Worm (Caenorhabditis elegans) whole organism, mixed stage, embryonic: Measurements from ENCODE around the gene acs-20.

Source experiments
- M03D4.4 ChIP-seq: sonication (generic microtip); optimal IDR thresholded peaks from 2 replicates; lab custom pipeline; 2017; ENCODE audit warnings: mild to moderate bottlenecking, missing genetic modification characterization, missing compliant biosample characterization
- bed-3 ChIP-seq: fragments of 200-800 bp; sonication (Bioruptor generic); optimal IDR thresholded peaks from 3 replicates; lab custom pipeline; 2018; ENCODE audit warnings: mild to moderate bottlenecking, missing genetic modification characterization, moderate library complexity, missing compliant biosample characterization
- blmp-1 ChIP-seq: fragments of 150-350 bp; optimal IDR thresholded peaks from 2 replicates; lab custom pipeline; 2014; ENCODE audit warnings: missing biosample characterization, missing genetic modification characterization
- ceh-39 ChIP-seq: fragments of 150-350 bp; optimal IDR thresholded peaks from 2 replicates; lab custom pipeline; 2014; ENCODE audit warnings: missing biosample characterization, missing genetic modification characterization
- ceh-43 ChIP-seq: fragments of 200-800 bp; sonication (Bioruptor generic); optimal IDR thresholded peaks from 2 replicates; lab custom pipeline; 2018; ENCODE audit warnings: mild to moderate bottlenecking, missing genetic modification characterization, moderate library complexity, missing compliant biosample characterization
- ceh-83 ChIP-seq: fragments of 200-800 bp; sonication (Bioruptor generic); optimal IDR thresholded peaks from 2 replicates; lab custom pipeline; 2018; ENCODE audit warnings: mild to moderate bottlenecking, missing genetic modification characterization, missing compliant biosample characterization
- ces-1 ChIP-seq: fragments of 150-350 bp; optimal IDR thresholded peaks from 2 replicates; lab custom pipeline; 2014; ENCODE audit warnings: missing biosample characterization, missing genetic modification reagents, missing genetic modification characterization
- cnd-1 ChIP-seq: fragments of 200-800 bp; sonication (Bioruptor generic); optimal IDR thresholded peaks from 2 replicates; lab custom pipeline; 2018; ENCODE audit warnings: mild to moderate bottlenecking, missing genetic modification characterization, missing compliant biosample characterization
- drap-1 ChIP-seq: fragments of 200-800 bp; sonication (Bioruptor generic); optimal IDR thresholded peaks from 3 replicates; lab custom pipeline; 2018; ENCODE audit warnings: mild to moderate bottlenecking, missing genetic modification characterization, missing compliant biosample characterization
- elt-1 ChIP-seq: sonication (generic microtip); optimal IDR thresholded peaks from 2 replicates; lab custom pipeline; 2017; ENCODE audit warnings: missing genetic modification characterization, mild to moderate bottlenecking, missing compliant biosample characterization, antibody characterized with exemption, moderate library complexity, borderline replicate concordance; ENCODE audit not compliant: insufficient read depth
- elt-3 ChIP-seq: fragments of 150-350 bp; optimal IDR thresholded peaks from 2 replicates; lab custom pipeline; 2014; ENCODE audit warnings: missing biosample characterization, missing genetic modification characterization
- flh-1 ChIP-seq: fragments of 200-800 bp; sonication (Bioruptor generic); optimal IDR thresholded peaks from 2 replicates; lab custom pipeline; 2018; ENCODE audit warnings: mild to moderate bottlenecking, missing genetic modification characterization, moderate library complexity, missing compliant biosample characterization
- ham-2 ChIP-seq: fragments of 200-800 bp; sonication (Bioruptor generic); optimal IDR thresholded peaks from 2 replicates; lab custom pipeline; 2018; ENCODE audit warnings: mild to moderate bottlenecking, missing genetic modification characterization, missing compliant biosample characterization
- hlh-1 ChIP-seq: fragments of 150-350 bp; optimal IDR thresholded peaks from 2 replicates; lab custom pipeline; 2014; ENCODE audit warnings: missing biosample characterization, missing genetic modification reagents, missing genetic modification characterization
- lin-13 ChIP-seq: fragments of 150-350 bp; optimal IDR thresholded peaks from 2 replicates; lab custom pipeline; 2014; ENCODE audit warnings: missing biosample characterization, missing genetic modification characterization
- lin-32 ChIP-seq: fragments of 200-800 bp; sonication (Bioruptor generic); optimal IDR thresholded peaks from 2 replicates; lab custom pipeline; 2018; ENCODE audit warnings: mild to moderate bottlenecking, missing genetic modification characterization, missing compliant biosample characterization
- lsy-2 ChIP-seq: fragments of 150-350 bp; optimal IDR thresholded peaks from 2 replicates; lab custom pipeline; 2014; ENCODE audit warnings: missing biosample characterization, missing genetic modification characterization
- mab-5 ChIP-seq: fragments of 150-350 bp; optimal IDR thresholded peaks from 2 replicates; lab custom pipeline; 2014; ENCODE audit warnings: missing biosample characterization, missing genetic modification characterization
- mls-2 ChIP-seq: sonication (generic microtip); optimal IDR thresholded peaks from 2 replicates; lab custom pipeline; 2016; ENCODE audit warnings: mild to moderate bottlenecking, missing genetic modification characterization, moderate library complexity, missing compliant biosample characterization
- nhr-12 ChIP-seq: fragments of 150-350 bp; optimal IDR thresholded peaks from 2 replicates; lab custom pipeline; 2014; ENCODE audit warnings: missing biosample characterization, missing genetic modification characterization
- nhr-2 ChIP-seq: fragments of 150-350 bp; optimal IDR thresholded peaks from 2 replicates; lab custom pipeline; 2014; ENCODE audit warnings: missing biosample characterization, missing genetic modification characterization
- nhr-237 ChIP-seq: fragments of 150-350 bp; optimal IDR thresholded peaks from 2 replicates; lab custom pipeline; 2014; ENCODE audit warnings: missing biosample characterization, missing genetic modification characterization
- nhr-28 ChIP-seq: fragments of 150-350 bp; optimal IDR thresholded peaks from 2 replicates; lab custom pipeline; 2014; ENCODE audit warnings: missing biosample characterization, missing genetic modification characterization
- nhr-76 ChIP-seq: sonication (generic microtip); optimal IDR thresholded peaks from 2 replicates; lab custom pipeline; 2017; ENCODE audit warnings: missing biosample characterization, missing genetic modification characterization
- pha-4 ChIP-seq: fragments of 150-350 bp; optimal IDR thresholded peaks from 2 replicates; lab custom pipeline; 2018; ENCODE audit warnings: missing biosample characterization, missing genetic modification reagents, missing genetic modification characterization
- sem-2 ChIP-seq: fragments of 200-800 bp; sonication (Bioruptor generic); optimal IDR thresholded peaks from 2 replicates; lab custom pipeline; 2018; ENCODE audit warnings: mild to moderate bottlenecking, missing genetic modification characterization, missing compliant biosample characterization
- tbx-8 ChIP-seq: fragments of 200-800 bp; sonication (Bioruptor generic); optimal IDR thresholded peaks from 2 replicates; lab custom pipeline; 2018; ENCODE audit warnings: mild to moderate bottlenecking, missing genetic modification characterization, moderate library complexity, missing compliant biosample characterization
- unc-39 ChIP-seq: fragments of 150-350 bp; optimal IDR thresholded peaks from 2 replicates; lab custom pipeline; 2014; ENCODE audit warnings: missing biosample characterization, missing genetic modification characterization
- zip-8 ChIP-seq: fragments of 150-350 bp; optimal IDR thresholded peaks from 2 replicates; lab custom pipeline; 2014; ENCODE audit warnings: missing biosample characterization, missing genetic modification characterization
- ztf-11 ChIP-seq: fragments of 150-350 bp; optimal IDR thresholded peaks from 2 replicates; lab custom pipeline; 2014; ENCODE audit warnings: missing biosample characterization, missing genetic modification characterization

acs-20 gene

DNA sequence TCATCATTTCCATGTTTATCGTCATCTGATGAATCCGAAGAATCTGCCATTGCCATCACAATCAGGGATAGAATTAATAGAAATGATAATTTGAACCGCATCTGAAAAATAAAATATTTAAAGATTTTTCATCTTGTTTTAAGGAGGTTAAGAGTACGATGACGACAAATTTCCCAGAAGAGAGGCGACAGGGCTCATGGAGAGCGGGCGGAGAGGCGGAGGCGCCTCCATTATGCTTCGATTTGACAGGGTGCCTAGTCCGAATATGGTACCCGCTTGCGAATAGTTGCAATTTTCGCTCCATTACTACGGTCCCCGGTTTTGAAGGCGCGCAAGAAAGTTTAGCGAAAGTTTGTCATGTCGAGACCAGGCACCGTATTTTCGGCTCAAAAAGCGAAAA is 13.4 kb downstream of the acs-20 start, which contains the start of gene F28D1.6:
Gene F28D1.6, minus strand, starts transcription at position 101 of the 400 bp plus-strand sequence.
- TF ChIP-seq nhr-28 (no peak), M03D4.4 (tag; lab: Kevin White, UChicago) (no peak), elt-3 (tag; lab: Kevin White, UChicago) (no peak), pha-4 (no peak), mab-5 (tag; lab: Kevin White, UChicago) (no peak), zip-8 (tag; lab: Kevin White, UChicago) (no peak), ham-2 (GFP tag; lab: Kevin White, UChicago) (no peak), flh-1 (GFP tag; lab: Kevin White, UChicago) (no peak), nhr-2 (no peak), mls-2 (tag; lab: Kevin White, UChicago) (no peak), nhr-76 (tag; lab: Kevin White, UChicago) (no peak), ces-1 (no peak), elt-1 (tag; lab: Kevin White, UChicago) (no peak)
- TF ChIP-seq, all 35 proteins: peak for 0

DNA sequence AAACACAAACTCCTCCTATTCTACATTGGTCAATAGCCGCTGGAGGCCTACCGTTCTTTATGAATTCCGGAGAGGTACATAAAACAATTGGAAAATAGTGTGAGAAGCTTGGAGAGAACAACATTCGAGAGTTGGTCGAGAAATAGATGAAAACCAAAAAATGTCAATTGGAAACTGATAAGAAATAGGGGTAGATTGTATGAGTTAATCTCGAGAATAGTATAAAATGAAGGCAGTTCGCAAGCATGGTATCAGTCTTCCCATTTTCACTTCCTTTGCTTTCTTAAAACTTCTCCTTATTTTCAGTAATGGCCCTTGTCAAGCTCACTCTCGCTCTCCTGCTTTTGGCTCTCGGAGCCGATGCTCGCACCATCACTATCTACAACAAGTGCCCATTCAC is 15.6 kb downstream of the acs-20 start, which contains the start of gene thn-2:
Gene thn-2, plus strand, starts transcription at position 307 of the 400 bp plus-strand sequence.
- TF ChIP-seq ceh-43, result no peak
- no peak for TF ChIP-seq mls-2 (tag; lab: Kevin White, UChicago)
- TF ChIP-seq sem-2 (GFP tag; lab: Kevin White, UChicago), result no peak
- TF ChIP-seq elt-3 (tag; lab: Kevin White, UChicago), result no peak
- no peak for TF ChIP-seq lin-32 (GFP tag; lab: Kevin White, UChicago)
- TF ChIP-seq zip-8 (tag; lab: Kevin White, UChicago), result no peak
- TF ChIP-seq lin-13, result no peak
- TF ChIP-seq, all 35 proteins: peak for 0

DNA sequence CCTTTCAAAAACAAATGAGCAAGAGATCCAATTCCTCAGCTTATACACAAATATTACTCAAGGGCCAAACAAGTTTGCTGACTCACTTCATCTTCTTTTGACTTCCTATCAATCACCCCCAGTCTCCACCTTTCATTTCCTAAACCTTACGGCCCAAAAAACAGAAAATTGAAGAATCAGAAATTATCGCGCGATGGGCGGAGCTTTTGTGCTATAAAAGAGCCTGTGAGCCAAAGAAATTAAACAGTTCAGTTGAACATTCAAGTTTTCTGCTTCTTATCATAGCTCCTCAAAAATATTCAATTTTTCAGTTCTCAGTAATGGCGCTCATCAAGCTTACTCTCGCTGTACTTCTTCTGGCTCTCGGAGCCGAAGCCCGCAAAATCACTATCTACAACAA is 18.7 kb downstream of the acs-20 start, which contains the start of gene thn-1:
Gene thn-1, plus strand, starts transcription at position 301 of the 400 bp plus-strand sequence.
- no peak for TF ChIP-seq mab-5 (tag; lab: Kevin White, UChicago)

DNA sequence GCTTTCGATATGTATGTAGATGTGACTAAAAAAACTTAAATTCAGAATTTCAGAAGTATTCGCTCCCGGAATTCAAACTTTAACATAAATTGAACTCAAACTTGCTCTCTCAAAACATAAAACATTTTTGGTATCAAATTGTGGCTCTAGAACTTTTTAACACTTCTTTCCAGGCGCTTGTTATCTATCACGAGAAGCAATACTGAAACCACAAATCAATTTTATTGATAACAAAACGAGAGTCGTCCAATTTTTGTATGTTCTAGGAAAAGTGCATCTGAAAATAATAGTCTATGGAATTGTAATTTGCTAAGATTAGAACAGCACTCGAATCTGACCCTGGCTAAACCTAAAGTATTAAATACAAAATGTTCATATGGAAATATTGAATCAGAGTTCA is 19.6 kb downstream of the acs-20 start:
- no peak for TF ChIP-seq nhr-237 (tag; lab: Kevin White, UChicago)
- TF ChIP-seq lsy-2 (tag; lab: Kevin White, UChicago), result no peak
- TF ChIP-seq nhr-2, result no peak
- TF ChIP-seq bed-3 (GFP tag; lab: Kevin White, UChicago), result no peak
- TF ChIP-seq nhr-12 (tag; lab: Kevin White, UChicago), result no peak
- TF ChIP-seq blmp-1 (tag; lab: Kevin White, UChicago), result no peak
- TF ChIP-seq nhr-76 (tag; lab: Kevin White, UChicago), result no peak
- TF ChIP-seq lin-32 (GFP tag; lab: Kevin White, UChicago), result no peak
- no peak for TF ChIP-seq elt-1 (tag; lab: Kevin White, UChicago)
- TF ChIP-seq hlh-1 (tag; lab: Kevin White, UChicago), result no peak
- no peak for TF ChIP-seq sem-2 (GFP tag; lab: Kevin White, UChicago)
- TF ChIP-seq tbx-8 (GFP tag; lab: Kevin White, UChicago), result no peak
- TF ChIP-seq nhr-28, result no peak
- no peak for TF ChIP-seq zip-8 (tag; lab: Kevin White, UChicago)
- TF ChIP-seq cnd-1 (tag; lab: Kevin White, UChicago), result no peak
- TF ChIP-seq ceh-83 (GFP tag; lab: Kevin White, UChicago), result no peak
- no peak for TF ChIP-seq elt-3 (tag; lab: Kevin White, UChicago)

DNA sequence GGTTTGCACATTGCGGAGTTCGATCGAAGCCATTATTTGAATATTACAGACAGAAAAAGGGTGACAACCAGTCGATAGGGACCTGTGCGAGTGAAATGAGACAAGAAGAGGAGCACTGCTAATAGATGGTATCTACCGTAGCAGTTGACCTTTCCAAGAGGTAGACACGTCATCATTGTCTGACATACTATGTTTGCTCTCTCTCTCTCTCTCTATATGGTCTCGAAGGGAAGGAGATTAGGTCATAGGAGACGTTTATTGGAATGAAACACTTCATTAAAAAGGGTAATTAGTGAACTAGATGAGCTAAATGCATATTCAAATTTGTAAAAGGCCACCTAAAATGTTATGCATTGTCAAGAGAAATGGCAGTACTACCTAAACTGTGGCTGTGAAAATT is 22.5 kb downstream of the acs-20 start, which contains the start of gene atz-1:
Gene atz-1, minus strand, starts transcription at position 101 of the 400 bp plus-strand sequence.
- TF ChIP-seq unc-39 (tag; lab: Kevin White, UChicago), result no peak
- TF ChIP-seq mls-2 (tag; lab: Kevin White, UChicago), result no peak
- no peak for TF ChIP-seq drap-1 (GFP tag; lab: Kevin White, UChicago)
- TF ChIP-seq hlh-1 (tag; lab: Kevin White, UChicago), result no peak
- no peak for TF ChIP-seq ztf-11 (tag; lab: Kevin White, UChicago)
- peak; percentile 80 for TF ChIP-seq nhr-2
- peak; percentile 36 for TF ChIP-seq ceh-39 (tag; lab: Kevin White, UChicago)
- TF ChIP-seq nhr-28, result no peak
